Fruit fly (Drosophila melanogaster) whole organism, embryonic: ENCODE data around the gene CG10252.

Experiments
- Abd-B ChIP-seq: fragments of 200-800 bp; sonication (Bioruptor generic); optimal IDR thresholded peaks from 2 replicates; lab custom pipeline; 2018; ENCODE audit warnings: missing biosample characterization, mild to moderate bottlenecking, missing genetic modification characterization, moderate library complexity
- CG10431 ChIP-seq: fragments of 200-800 bp; sonication (Bioruptor generic); optimal IDR thresholded peaks from 3 replicates; lab custom pipeline; 2018; ENCODE audit warnings: missing biosample characterization, mild to moderate bottlenecking, missing genetic modification characterization
- CG11093 ChIP-seq: fragments of 200-800 bp; sonication (Bioruptor generic); IDR thresholded peaks from 3 replicates; pipeline ENCODE4 v1.3.6; 2022; ENCODE audit warnings: missing biosample characterization, missing genetic modification characterization
- CG13123 ChIP-seq: fragments of 200-800 bp; sonication (Bioruptor generic); optimal IDR thresholded peaks from 2 replicates; lab custom pipeline; 2016; ENCODE audit warnings: missing biosample characterization, missing genetic modification characterization
- CG15601 ChIP-seq: fragments of 200-800 bp; sonication (Bioruptor generic); optimal IDR thresholded peaks from 3 replicates; lab custom pipeline; 2019; ENCODE audit warnings: missing biosample characterization, mild to moderate bottlenecking, missing genetic modification characterization, moderate library complexity
- CG15696 ChIP-seq: fragments of 200-800 bp; sonication (Bioruptor generic); optimal IDR thresholded peaks from 2 replicates; lab custom pipeline; 2019; ENCODE audit warnings: missing biosample characterization, mild to moderate bottlenecking, missing genetic modification characterization, moderate library complexity
- CG1647 ChIP-seq: fragments of 200-800 bp; sonication (Bioruptor generic); optimal IDR thresholded peaks from 3 replicates; lab custom pipeline; 2016; ENCODE audit warnings: missing biosample characterization, missing genetic modification characterization
- CG17328 ChIP-seq: fragments of 200-800 bp; sonication (Bioruptor generic); IDR thresholded peaks from 2 replicates; pipeline ENCODE4 v1.3.6; 2022; ENCODE audit warnings: missing biosample characterization, missing genetic modification characterization
- CG17385 ChIP-seq: fragments of 200-800 bp; sonication (Bioruptor generic); optimal IDR thresholded peaks from 3 replicates; lab custom pipeline; 2018; ENCODE audit warnings: missing biosample characterization, mild to moderate bottlenecking, missing genetic modification characterization
- CG31388 ChIP-seq: fragments of 200-800 bp; sonication (Bioruptor generic); optimal IDR thresholded peaks from 2 replicates; lab custom pipeline; 2016; ENCODE audit warnings: missing biosample characterization, missing genetic modification characterization
- CG33213 ChIP-seq: fragments of 200-800 bp; sonication (Bioruptor generic); optimal IDR thresholded peaks from 3 replicates; lab custom pipeline; 2016; ENCODE audit warnings: missing biosample characterization, missing genetic modification characterization
- CG3995 ChIP-seq: fragments of 200-800 bp; sonication (Bioruptor generic); optimal IDR thresholded peaks from 3 replicates; lab custom pipeline; 2016; ENCODE audit warnings: missing biosample characterization, missing genetic modification characterization
- CG4282 ChIP-seq: fragments of 200-800 bp; sonication (Bioruptor generic); optimal IDR thresholded peaks from 2 replicates; lab custom pipeline; 2016; ENCODE audit warnings: missing biosample characterization, missing genetic modification characterization
- CG4730 ChIP-seq: fragments of 200-800 bp; sonication (Bioruptor generic); IDR thresholded peaks from 2 replicates; pipeline ENCODE4 v1.3.6; 2022; ENCODE audit warnings: missing biosample characterization, missing genetic modification characterization
- CG6683 ChIP-seq: fragments of 200-800 bp; sonication (Bioruptor generic); optimal IDR thresholded peaks from 2 replicates; lab custom pipeline; 2017; ENCODE audit warnings: missing biosample characterization, mild to moderate bottlenecking, missing genetic modification characterization, missing genetic modification reagents
- CG6765 ChIP-seq: fragments of 200-800 bp; sonication (Bioruptor generic); optimal IDR thresholded peaks from 3 replicates; lab custom pipeline; 2017; ENCODE audit warnings: missing biosample characterization, mild to moderate bottlenecking, missing genetic modification characterization
- CG7271 ChIP-seq: fragments of 200-800 bp; sonication (Bioruptor generic); optimal IDR thresholded peaks from 2 replicates; lab custom pipeline; 2018; ENCODE audit warnings: missing biosample characterization, mild to moderate bottlenecking, missing genetic modification characterization, moderate library complexity
- CG7556 ChIP-seq: fragments of 200-800 bp; sonication (Bioruptor generic); optimal IDR thresholded peaks from 2 replicates; lab custom pipeline; 2017; ENCODE audit warnings: missing biosample characterization, mild to moderate bottlenecking, missing genetic modification characterization
- CG8944 ChIP-seq: fragments of 200-800 bp; sonication (Bioruptor generic); optimal IDR thresholded peaks from 3 replicates; lab custom pipeline; 2016; ENCODE audit warnings: missing biosample characterization, missing genetic modification characterization
- Dad ChIP-seq: fragments of 200-800 bp; sonication (Bioruptor generic); optimal IDR thresholded peaks from 3 replicates; lab custom pipeline; 2016; ENCODE audit warnings: missing biosample characterization, missing genetic modification characterization
- Dll ChIP-seq: fragments of 200-800 bp; sonication (Bioruptor generic); IDR thresholded peaks from 4 replicates; pipeline ENCODE4 v1.3.6; 2022; ENCODE audit warnings: missing biosample characterization, missing genetic modification characterization; ENCODE audit not compliant: partially characterized antibody
- E2f2 ChIP-seq: fragments of 200-800 bp; sonication (Bioruptor generic); IDR thresholded peaks from 2 replicates; pipeline ENCODE4 v1.3.6; 2022; ENCODE audit warnings: missing biosample characterization, missing genetic modification characterization
- HHEX ChIP-seq: fragments of 200-800 bp; sonication (Bioruptor generic); optimal IDR thresholded peaks from 3 replicates; lab custom pipeline; 2017; ENCODE audit warnings: missing biosample characterization, mild to moderate bottlenecking, missing genetic modification characterization, missing genetic modification reagents
- HLH4C ChIP-seq: fragments of 200-800 bp; sonication (Bioruptor generic); IDR thresholded peaks from 3 replicates; pipeline ENCODE4 v1.3.6; 2022; ENCODE audit warnings: missing biosample characterization, missing genetic modification characterization; ENCODE audit not compliant: partially characterized antibody
- Hr39 ChIP-seq: fragments of >200 bp; optimal IDR thresholded peaks from 2 replicates; lab custom pipeline; 2017
- Nf-YC ChIP-seq: fragments of 200-800 bp; optimal IDR thresholded peaks from 3 replicates; lab custom pipeline; 2019; ENCODE audit warnings: missing biosample characterization, mild to moderate bottlenecking, missing genetic modification characterization, moderate library complexity
- Sin3A ChIP-seq: fragments of >200 bp; optimal IDR thresholded peaks from 2 replicates; lab custom pipeline; 2018
- Sry-δ ChIP-seq: fragments of 200-800 bp; sonication (Bioruptor generic); optimal IDR thresholded peaks from 2 replicates; lab custom pipeline; 2016; ENCODE audit warnings: missing biosample characterization, missing genetic modification characterization
- Usf ChIP-seq: fragments of 200-800 bp; sonication (Bioruptor generic); optimal IDR thresholded peaks from 2 replicates; lab custom pipeline; 2017; ENCODE audit warnings: missing genotype, missing biosample characterization, missing genetic modification characterization
- ase ChIP-seq: fragments of 200-800 bp; sonication (Bioruptor generic); IDR thresholded peaks from 3 replicates; pipeline ENCODE4 v1.3.6; 2022; ENCODE audit warnings: missing biosample characterization, missing genetic modification characterization
- bcd ChIP-seq: fragments of 200-800 bp; sonication (Bioruptor generic); optimal IDR thresholded peaks from 2 replicates; lab custom pipeline; 2017; ENCODE audit warnings: missing biosample characterization, mild to moderate bottlenecking, missing genetic modification characterization
- chif ChIP-seq, 2 experiments: fragments of 200-800 bp; sonication (Bioruptor generic); optimal IDR thresholded peaks; 3 replicates each; lab custom pipeline; 2016; ENCODE audit warnings: missing biosample characterization in 2 of 2, missing genetic modification characterization in 2 of 2
- crc ChIP-seq: fragments of 200-800 bp; sonication (Bioruptor generic); optimal IDR thresholded peaks from 2 replicates; lab custom pipeline; 2016; ENCODE audit warnings: missing biosample characterization, missing genetic modification characterization
- dati ChIP-seq: fragments of 200-800 bp; sonication (Bioruptor generic); IDR thresholded peaks from 2 replicates; pipeline ENCODE4 v1.3.6; 2022; ENCODE audit warnings: missing biosample characterization, missing genetic modification characterization
- dm ChIP-seq: fragments of 200-800 bp; sonication (Bioruptor generic); optimal IDR thresholded peaks from 3 replicates; lab custom pipeline; 2016; ENCODE audit warnings: missing biosample characterization, missing genetic modification characterization
- dmrt11E ChIP-seq: fragments of 200-800 bp; sonication (Bioruptor generic); optimal IDR thresholded peaks from 3 replicates; lab custom pipeline; 2018; ENCODE audit warnings: missing biosample characterization, mild to moderate bottlenecking, missing genetic modification characterization, moderate library complexity
- dpn ChIP-seq, 2 experiments: fragments of 200-800 bp; sonication (Bioruptor generic); optimal IDR thresholded peaks; 3 replicates each; lab custom pipeline; 2016; ENCODE audit warnings: missing biosample characterization in 2 of 2, missing genetic modification characterization in 2 of 2
- en ChIP-seq: fragments of 200-800 bp; sonication (Bioruptor generic); optimal IDR thresholded peaks from 2 replicates; lab custom pipeline; 2016; ENCODE audit warnings: missing biosample characterization, missing genetic modification characterization
- gem ChIP-seq: fragments of 200-800 bp; sonication (Bioruptor generic); optimal IDR thresholded peaks from 2 replicates; lab custom pipeline; 2019; ENCODE audit warnings: missing biosample characterization, mild to moderate bottlenecking, missing genetic modification characterization, moderate library complexity
- grau ChIP-seq: fragments of 200-800 bp; optimal IDR thresholded peaks from 3 replicates; lab custom pipeline; 2019; ENCODE audit warnings: missing biosample characterization, mild to moderate bottlenecking, missing genetic modification characterization, moderate library complexity
- ind ChIP-seq: fragments of 200-800 bp; sonication (Bioruptor generic); optimal IDR thresholded peaks from 3 replicates; lab custom pipeline; 2016; ENCODE audit warnings: missing biosample characterization, missing genetic modification characterization
- jigr1 ChIP-seq: fragments of 200-800 bp; sonication (Bioruptor generic); IDR thresholded peaks from 3 replicates; pipeline ENCODE4 v1.3.6; 2022; ENCODE audit warnings: missing biosample characterization, missing genetic modification characterization
- jumu ChIP-seq: fragments of 200-800 bp; sonication (Bioruptor generic); optimal IDR thresholded peaks from 3 replicates; lab custom pipeline; 2016; ENCODE audit warnings: missing biosample characterization, missing genetic modification characterization
- kay ChIP-seq: fragments of 200-800 bp; sonication (Bioruptor generic); optimal IDR thresholded peaks from 2 replicates; lab custom pipeline; 2016; ENCODE audit warnings: missing biosample characterization, missing genetic modification characterization
- klu ChIP-seq: fragments of 200-800 bp; sonication (Bioruptor generic); IDR thresholded peaks from 2 replicates; pipeline ENCODE4 v1.3.6; 2022; ENCODE audit warnings: missing biosample characterization, missing genetic modification characterization
- kni ChIP-seq: fragments of 200-800 bp; sonication (Bioruptor generic); optimal IDR thresholded peaks from 3 replicates; lab custom pipeline; 2017; ENCODE audit warnings: mild to moderate bottlenecking, missing biosample characterization, missing genetic modification reagents, missing genetic modification characterization
- luna ChIP-seq: fragments of 200-800 bp; sonication (Bioruptor generic); optimal IDR thresholded peaks from 2 replicates; lab custom pipeline; 2016; ENCODE audit warnings: missing biosample characterization, missing genetic modification characterization
- mam ChIP-seq: fragments of 200-800 bp; sonication (Bioruptor generic); optimal IDR thresholded peaks from 3 replicates; lab custom pipeline; 2016; ENCODE audit warnings: missing biosample characterization, missing genetic modification characterization
- nerfin-1 ChIP-seq: fragments of 200-800 bp; sonication (Bioruptor generic); optimal IDR thresholded peaks from 3 replicates; lab custom pipeline; 2019; ENCODE audit warnings: missing biosample characterization, mild to moderate bottlenecking, missing genetic modification characterization, moderate library complexity
- ro ChIP-seq: fragments of 200-800 bp; sonication (Bioruptor generic); IDR thresholded peaks from 2 replicates; pipeline ENCODE4 v1.3.6; 2022; ENCODE audit warnings: missing biosample characterization, missing genetic modification characterization
- tna ChIP-seq: fragments of 200-800 bp; sonication (Bioruptor generic); IDR thresholded peaks from 2 replicates; pipeline ENCODE4 v1.3.6; 2022; ENCODE audit warnings: missing biosample characterization, missing genetic modification characterization; ENCODE audit not compliant: partially characterized antibody
- unc-4 ChIP-seq: fragments of 200-800 bp; sonication (Bioruptor generic); IDR thresholded peaks from 2 replicates; pipeline ENCODE4 v1.3.6; 2022; ENCODE audit warnings: missing biosample characterization, missing genetic modification characterization; ENCODE audit not compliant: partially characterized antibody
- zen2 ChIP-seq: fragments of 200-800 bp; sonication (Bioruptor generic); IDR thresholded peaks from 3 replicates; pipeline ENCODE4 v1.3.6; 2022; ENCODE audit warnings: missing biosample characterization, missing genetic modification characterization; ENCODE audit not compliant: partially characterized antibody

The CG10252 gene

dm6 chr3R:23729066-23729465 lies 33.0 kb upstream of the CG10252 start (continued):
- TF ChIP-seq dpn (GFP tag; optimal IDR thresholded peaks at IDR 0.05; lab: Kevin White, UChicago) (peak in 1 of 2 experiments; percentile 26), CG33213 (GFP tag; lab: Kevin White, UChicago) (no peak), CG7271 (tag; lab: Kevin White, UChicago) (no peak), kni (no peak), CG17328 (GFP tag; lab: Robert Waterston, UW) (no peak), CG6765 (GFP tag; lab: Kevin White, UChicago) (peak; percentile 69), gem (tag; lab: Kevin White, UChicago) (peak; percentile 9), HHEX (GFP tag; lab: Kevin White, UChicago) (peak; percentile 60), CG15601 (tag; lab: Kevin White, UChicago) (no peak), ase (GFP tag; lab: Robert Waterston, UW) (no peak), CG11093 (no peak), CG13123 (GFP tag; lab: Kevin White, UChicago) (no peak), tna (GFP tag; lab: Robert Waterston, UW) (no peak), mam (GFP tag; lab: Kevin White, UChicago) (peak; percentile 7), jumu (GFP tag; lab: Kevin White, UChicago) (no peak), CG1647 (GFP tag; lab: Kevin White, UChicago) (no peak), Dll (no peak), CG4282 (GFP tag; lab: Kevin White, UChicago) (no peak), kay (GFP tag; lab: Kevin White, UChicago) (no peak), CG10431 (GFP tag; lab: Kevin White, UChicago) (no peak), grau (tag; lab: Kevin White, UChicago) (no peak), CG7556 (GFP tag; lab: Kevin White, UChicago) (no peak), HLH4C (GFP tag; lab: Robert Waterston, UW) (no peak), dmrt11E (tag; lab: Kevin White, UChicago) (peak; percentile 5), ind (GFP tag; lab: Kevin White, UChicago) (no peak), CG8944 (GFP tag; lab: Kevin White, UChicago) (no peak), CG4730 (GFP tag; lab: Robert Waterston, UW) (no peak), dm (GFP tag; lab: Kevin White, UChicago) (no peak), zen2 (GFP tag; lab: Robert Waterston, UW) (no peak), CG6683 (GFP tag; lab: Kevin White, UChicago) (peak; percentile 39), Abd-B (GFP tag; lab: Kevin White, UChicago) (no peak), CG3995 (GFP tag; lab: Kevin White, UChicago) (peak; percentile 16), CG31388 (GFP tag; lab: Kevin White, UChicago) (no peak), Dad (GFP tag; lab: Kevin White, UChicago) (no peak), CG17385 (peak; percentile 45), unc-4 (GFP tag; lab: Robert Waterston, UW) (no peak), jigr1 (GFP tag; lab: Robert Waterston, UW) (no peak), chif (GFP tag; optimal IDR thresholded peaks at IDR 0.05; lab: Kevin White, UChicago) (no peak), Sin3A (lab: Kevin White, UChicago) (no peak), CG15696 (tag; lab: Kevin White, UChicago) (peak; percentile 30), Usf (GFP tag; lab: Kevin White, UChicago) (no peak), klu (no peak), E2f2 (GFP tag; lab: Robert Waterston, UW) (no peak), en (no peak), crc (GFP tag; lab: Kevin White, UChicago) (no peak), dati (GFP tag; lab: Robert Waterston, UW) (no peak), Nf-YC (tag; lab: Kevin White, UChicago) (no peak), luna (no peak), bcd (GFP tag; lab: Kevin White, UChicago) (peak; percentile 12), Hr39 (no peak), nerfin-1 (tag; lab: Kevin White, UChicago) (no peak), ro (GFP tag; lab: Robert Waterston, UW) (no peak), Sry-δ (no peak)
